Worm (Caenorhabditis elegans) whole organism, L1 larva: ENCODE results near the gene dhs-20.

Source experiments
- C34B4.2 ChIP-seq: sonication (generic microtip); optimal IDR thresholded peaks from 2 replicates; lab custom pipeline; 2017; ENCODE audit warnings: mild to moderate bottlenecking, missing genetic modification characterization, missing compliant biosample characterization
- ama-1 ChIP-seq: fragments of 150-350 bp; optimal IDR thresholded peaks from 2 replicates; lab custom pipeline; 2014
- blmp-1 ChIP-seq: fragments of 150-350 bp; optimal IDR thresholded peaks from 2 replicates; lab custom pipeline; 2014; ENCODE audit warnings: missing biosample characterization, missing genetic modification characterization
- ceh-63 ChIP-seq: fragments of 200-800 bp; sonication (Bioruptor generic); optimal IDR thresholded peaks from 2 replicates; lab custom pipeline; 2018; ENCODE audit warnings: mild to moderate bottlenecking, missing genetic modification characterization, missing compliant biosample characterization
- ceh-88 ChIP-seq: fragments of 200-800 bp; sonication (Bioruptor generic); IDR thresholded peaks from 2 replicates; pipeline ENCODE4 v1.3.6; 2022; ENCODE audit warnings: missing genetic modification characterization, missing compliant biosample characterization
- dpl-1 ChIP-seq, 3 experiments: fragments of 150-350 bp in 2 of 3; sonication (generic microtip) in 1 of 3; optimal IDR thresholded peaks; 2 replicates each; lab custom pipeline; 2014 to 2017; ENCODE audit warnings: missing biosample characterization in 3 of 3, missing genetic modification characterization in 3 of 3, missing genetic modification reagents in 3 of 3
- efl-1 ChIP-seq, 4 experiments: fragments of 150-350 bp; optimal IDR thresholded peaks in 3 of 4; peaks in 1 of 4; 1 replicate in 1 of 4; 2 replicates in 3 of 4; lab custom pipeline; 2014; ENCODE audit warnings: missing biosample characterization in 2 of 4, missing genetic modification characterization in 2 of 4, missing genetic modification reagents in 2 of 4
- elt-2 ChIP-seq: sonication (generic microtip); optimal IDR thresholded peaks from 2 replicates; lab custom pipeline; 2016; ENCODE audit warnings: missing genetic modification characterization, mild to moderate bottlenecking, inconsistent platforms, missing compliant biosample characterization, missing genetic modification reagents
- elt-3 ChIP-seq, 6 experiments: fragments of 150-350 bp in 1 of 6; sonication (generic microtip); optimal IDR thresholded peaks; 2 replicates each; lab custom pipeline; 2017 to 2018; ENCODE audit warnings: missing biosample characterization in 6 of 6, missing genetic modification characterization in 6 of 6, inconsistent platforms in 1 of 6
- fkh-8 ChIP-seq: sonication (generic microtip); optimal IDR thresholded peaks from 2 replicates; lab custom pipeline; 2016; ENCODE audit warnings: mild to moderate bottlenecking, missing genetic modification characterization, missing compliant biosample characterization
- grh-1 ChIP-seq: fragments of 200-800 bp; sonication (Bioruptor generic); IDR thresholded peaks from 2 replicates; pipeline ENCODE4 v1.3.6; 2022; ENCODE audit warnings: missing genetic modification reagents, missing genetic modification characterization, missing compliant biosample characterization
- hlh-17 ChIP-seq: fragments of 200-800 bp; sonication (Bioruptor generic); optimal IDR thresholded peaks from 2 replicates; lab custom pipeline; 2018; ENCODE audit warnings: missing genetic modification characterization, mild to moderate bottlenecking, missing compliant biosample characterization, moderate library complexity, borderline replicate concordance
- hlh-4 ChIP-seq: sonication (generic microtip); optimal IDR thresholded peaks from 2 replicates; lab custom pipeline; 2016; ENCODE audit warnings: mild to moderate bottlenecking, missing genetic modification characterization, missing compliant biosample characterization
- irx-1 ChIP-seq: sonication (generic microtip); optimal IDR thresholded peaks from 2 replicates; lab custom pipeline; 2016; ENCODE audit warnings: missing genetic modification characterization, missing compliant biosample characterization
- lin-14 ChIP-seq: fragments of 200-800 bp; sonication (Bioruptor generic); optimal IDR thresholded peaks from 2 replicates; lab custom pipeline; 2018; ENCODE audit warnings: mild to moderate bottlenecking, missing genetic modification characterization, moderate library complexity, missing compliant biosample characterization
- lin-35 ChIP-seq, 2 experiments: fragments of 150-350 bp; optimal IDR thresholded peaks; 2 replicates each; lab custom pipeline; 2014; ENCODE audit warnings: missing biosample characterization in 2 of 2, missing genetic modification characterization in 2 of 2, missing genetic modification reagents in 2 of 2
- lir-3 ChIP-seq: sonication (generic microtip); optimal IDR thresholded peaks from 2 replicates; lab custom pipeline; 2016; ENCODE audit warnings: mild to moderate bottlenecking, missing genetic modification characterization, moderate library complexity, missing compliant biosample characterization; ENCODE audit not compliant: poor library complexity
- lsy-2 ChIP-seq, 2 experiments: fragments of 150-350 bp; optimal IDR thresholded peaks; 2 replicates each; lab custom pipeline; 2014; ENCODE audit warnings: missing biosample characterization in 2 of 2, missing genetic modification characterization in 2 of 2
- mab-9 ChIP-seq: fragments of 200-800 bp; sonication (Bioruptor generic); IDR thresholded peaks from 2 replicates; pipeline ENCODE4 v1.3.6; 2022; ENCODE audit warnings: missing genetic modification reagents, missing genetic modification characterization, missing compliant biosample characterization
- nhr-11 ChIP-seq: fragments of 150-350 bp; optimal IDR thresholded peaks from 2 replicates; lab custom pipeline; 2014; ENCODE audit warnings: missing biosample characterization, missing genetic modification characterization
- nhr-12 ChIP-seq: sonication (generic microtip); optimal IDR thresholded peaks from 2 replicates; lab custom pipeline; 2017; ENCODE audit warnings: missing biosample characterization, missing genetic modification characterization
- nhr-19 ChIP-seq: fragments of 200-800 bp; sonication (Bioruptor generic); conservative IDR thresholded peaks from 2 replicates; pipeline ENCODE4 v1.3.6; 2022; ENCODE audit warnings: missing genetic modification characterization, missing compliant biosample characterization
- nhr-20 ChIP-seq: sonication (generic microtip); optimal IDR thresholded peaks from 2 replicates; lab custom pipeline; 2016; ENCODE audit warnings: mild to moderate bottlenecking, missing genetic modification characterization, missing compliant biosample characterization
- nhr-237 ChIP-seq: fragments of 150-350 bp; optimal IDR thresholded peaks from 2 replicates; lab custom pipeline; 2014; ENCODE audit warnings: missing biosample characterization, missing genetic modification characterization
- nhr-47 ChIP-seq: sonication (generic microtip); optimal IDR thresholded peaks from 2 replicates; lab custom pipeline; 2016; ENCODE audit warnings: mild to moderate bottlenecking, missing genetic modification characterization, moderate library complexity, missing compliant biosample characterization
- nhr-71 ChIP-seq: sonication (generic microtip); optimal IDR thresholded peaks from 2 replicates; lab custom pipeline; 2016; ENCODE audit warnings: mild to moderate bottlenecking, missing genetic modification characterization, moderate library complexity, missing compliant biosample characterization
- nhr-85 ChIP-seq: sonication (generic microtip); peaks from one replicate; lab custom pipeline; 2016; ENCODE audit warnings: missing genetic modification characterization, inconsistent platforms, missing compliant biosample characterization
- nhr-90 ChIP-seq: sonication (generic microtip); optimal IDR thresholded peaks from 2 replicates; lab custom pipeline; 2016; ENCODE audit warnings: mild to moderate bottlenecking, missing genetic modification characterization, missing compliant biosample characterization; ENCODE audit not compliant: poor library complexity
- skn-1 ChIP-seq: fragments of 150-350 bp; optimal IDR thresholded peaks from 2 replicates; lab custom pipeline; 2014; ENCODE audit warnings: missing biosample characterization, missing genetic modification characterization
- snu-23 ChIP-seq: sonication (generic microtip); optimal IDR thresholded peaks from 2 replicates; lab custom pipeline; 2016; ENCODE audit warnings: missing genetic modification characterization, missing compliant biosample characterization
- sox-4 ChIP-seq: sonication (generic microtip); optimal IDR thresholded peaks from 2 replicates; lab custom pipeline; 2016; ENCODE audit warnings: missing genetic modification characterization, missing compliant biosample characterization
- sptf-1 ChIP-seq: fragments of 150-350 bp; optimal IDR thresholded peaks from 2 replicates; lab custom pipeline; 2014; ENCODE audit warnings: missing biosample characterization, missing genetic modification characterization
- tbx-2 ChIP-seq: sonication (generic microtip); optimal IDR thresholded peaks from 2 replicates; lab custom pipeline; 2016; ENCODE audit warnings: missing genetic modification characterization, missing compliant biosample characterization
- unc-98 ChIP-seq: fragments of 200-800 bp; sonication (Bioruptor generic); IDR thresholded peaks from 2 replicates; pipeline ENCODE4 v1.3.6; 2022; ENCODE audit warnings: missing genetic modification characterization, missing compliant biosample characterization
- ztf-4 ChIP-seq: fragments of 150-350 bp; optimal IDR thresholded peaks from 2 replicates; lab custom pipeline; 2014; ENCODE audit warnings: missing biosample characterization, missing genetic modification characterization

The dhs-20 gene

ce11 chrV:11620081-11620480, 15.7 kb upstream of the dhs-20 start:
- TF ChIP-seq irx-1 (tag; lab: Kevin White, UChicago) (no peak), lin-14 (GFP tag; lab: Kevin White, UChicago) (peak; percentile 1), mab-9 (GFP tag; lab: Robert Waterston, UW) (0 out of 2 replicates have a peak, but pooled peaks have one; percentile 14)
- TF ChIP-seq, all 84 proteins: peak for 2

- no peak for TF ChIP-seq nhr-237
- TF ChIP-seq lsy-2 (tag; optimal IDR thresholded peaks at IDR 0.05; lab: Kevin White, UChicago): no peak
- TF ChIP-seq ztf-4 (tag; lab: Kevin White, UChicago): no peak
- TF ChIP-seq fkh-8 (tag; lab: Kevin White, UChicago): no peak
- TF ChIP-seq nhr-12: no peak
- no peak for TF ChIP-seq snu-23 (GFP tag; lab: Kevin White, UChicago)
- no peak for TF ChIP-seq ceh-63
- TF ChIP-seq nhr-11 (tag; lab: Kevin White, UChicago): no peak
- no peak for TF ChIP-seq elt-2 (tag; lab: Kevin White, UChicago)
These were observed 13.8 kb upstream of the dhs-20 start, which contains the start of gene glb-15 for ce11 chrV:11618173-11618572. Gene glb-15 (minus strand): TSS chrV:11618273.

- TF ChIP-seq lsy-2 (tag; optimal IDR thresholded peaks at IDR 0.05; lab: Kevin White, UChicago): no peak
- TF ChIP-seq nhr-85 (tag; lab: Kevin White, UChicago): peak; percentile 62
- TF ChIP-seq sox-4: no peak
- TF ChIP-seq unc-98 (GFP tag; lab: Robert Waterston, UW): no peak
- peak in 1 of 6 experiments; percentile 22 for TF ChIP-seq elt-3 (tag; optimal IDR thresholded peaks at IDR 0.05; lab: Kevin White, UChicago)
- no peak for TF ChIP-seq lir-3 (tag; lab: Kevin White, UChicago)
- peak; percentile 26 for TF ChIP-seq ama-1 (lab: Kevin White, UChicago)
- TF ChIP-seq nhr-47 (tag; lab: Kevin White, UChicago): no peak
These were observed 12.4 kb upstream of the dhs-20 start for ce11 chrV:11616813-11617212.

ce11 chrV:11615948-11616681, 11.8 kb upstream of the dhs-20 start, which contains the start of gene nlp-24:
Gene nlp-24 (plus strand): TSS chrV:11616376.
- TF ChIP-seq lin-35 (GFP tag; optimal IDR thresholded peaks at IDR 0.05; lab: Kevin White, UChicago) (peak in 1 of 2 experiments; percentile 24), nhr-85 (tag; lab: Kevin White, UChicago) (peak; percentile 98), nhr-20 (tag; lab: Kevin White, UChicago) (peak; percentile 83), blmp-1 (peak; percentile 59), hlh-17 (GFP tag; lab: Kevin White, UChicago) (no peak), tbx-2 (tag; lab: Kevin White, UChicago) (peak; percentile 12), nhr-90 (tag; lab: Kevin White, UChicago) (peak; percentile 33), nhr-71 (peak; percentile 72), elt-3 (tag; optimal IDR thresholded peaks at IDR 0.05; lab: Kevin White, UChicago) (peak in 5 of 6 experiments; percentile 5 to 78 (median 36)), lin-14 (GFP tag; lab: Kevin White, UChicago) (peak; percentile 59), C34B4.2 (tag; lab: Kevin White, UChicago) (no peak), ceh-88 (no peak), nhr-19 (GFP tag; lab: Robert Waterston, UW) (peak; percentile 31; the same call in 1 of the 2 replicates), sox-4 (no peak), skn-1 (tag; lab: Kevin White, UChicago) (no peak), sptf-1 (tag; lab: Kevin White, UChicago) (no peak), hlh-4 (tag; lab: Kevin White, UChicago) (no peak), lsy-2 (tag; optimal IDR thresholded peaks at IDR 0.05; lab: Kevin White, UChicago) (peak; percentile 3 to 8), dpl-1 (GFP tag; optimal IDR thresholded peaks at IDR 0.05; lab: Kevin White, UChicago) (peak in 1 of 3 experiments; percentile 26), efl-1 (optimal IDR thresholded peaks at IDR 0.05; lab: Kevin White, UChicago) (no peak), efl-1 (GFP tag; optimal IDR thresholded peaks at IDR 0.05 in 1 of 2; lab: Kevin White, UChicago) (peak in 1 of 2 experiments; percentile 33), snu-23 (GFP tag; lab: Kevin White, UChicago) (peak; percentile 72), grh-1 (GFP tag; lab: Robert Waterston, UW) (peak; percentile 75)
